Fruit fly (Drosophila melanogaster) whole organism, embryonic: ENCODE measurements around the gene drpr.

Experiments used
- B-H2 ChIP-seq: fragments of 200-800 bp; sonication (Bioruptor generic); optimal IDR thresholded peaks from 2 replicates; lab custom pipeline; 2018; ENCODE audit warnings: missing biosample characterization, mild to moderate bottlenecking, missing genetic modification characterization
- Bteb2 ChIP-seq: fragments of 200-800 bp; sonication (Bioruptor generic); optimal IDR thresholded peaks from 2 replicates; lab custom pipeline; 2016; ENCODE audit warnings: missing biosample characterization, missing genetic modification characterization
- CG10543 ChIP-seq: fragments of 200-800 bp; sonication (Bioruptor generic); optimal IDR thresholded peaks from 3 replicates; lab custom pipeline; 2017; ENCODE audit warnings: missing biosample characterization, mild to moderate bottlenecking, missing genetic modification characterization, moderate library complexity
- CG11093 ChIP-seq: fragments of 200-800 bp; sonication (Bioruptor generic); IDR thresholded peaks from 3 replicates; pipeline ENCODE4 v1.3.6; 2022; ENCODE audit warnings: missing biosample characterization, missing genetic modification characterization
- CG11696 ChIP-seq: fragments of 200-800 bp; sonication (Bioruptor generic); IDR thresholded peaks from 2 replicates; pipeline ENCODE4 v1.3.6; 2022; ENCODE audit warnings: missing biosample characterization, missing genetic modification characterization
- CG13287 ChIP-seq: fragments of 200-800 bp; sonication (Bioruptor generic); IDR thresholded peaks from 2 replicates; pipeline ENCODE4 v1.3.6; 2022; ENCODE audit warnings: missing biosample characterization, missing genetic modification characterization; ENCODE audit not compliant: partially characterized antibody
- CG15696 ChIP-seq: fragments of 200-800 bp; sonication (Bioruptor generic); optimal IDR thresholded peaks from 2 replicates; lab custom pipeline; 2019; ENCODE audit warnings: missing biosample characterization, mild to moderate bottlenecking, missing genetic modification characterization, moderate library complexity
- CG1603 ChIP-seq: fragments of 200-800 bp; sonication (Bioruptor generic); optimal IDR thresholded peaks from 2 replicates; lab custom pipeline; 2019; ENCODE audit warnings: missing biosample characterization, mild to moderate bottlenecking, missing genetic modification characterization, moderate library complexity
- CG2712 ChIP-seq: fragments of 200-800 bp; optimal IDR thresholded peaks from 3 replicates; lab custom pipeline; 2019; ENCODE audit warnings: missing biosample characterization, mild to moderate bottlenecking, missing genetic modification characterization, moderate library complexity
- CG30431 ChIP-seq: fragments of 200-800 bp; sonication (Bioruptor generic); optimal IDR thresholded peaks from 2 replicates; lab custom pipeline; 2017; ENCODE audit warnings: missing biosample characterization, missing genetic modification characterization
- CG32767 ChIP-seq: fragments of 200-800 bp; sonication (Bioruptor generic); IDR thresholded peaks from 2 replicates; pipeline ENCODE4 v1.3.6; 2022; ENCODE audit warnings: missing biosample characterization, missing genetic modification characterization
- CG3281 ChIP-seq: fragments of 200-800 bp; sonication (Bioruptor generic); optimal IDR thresholded peaks from 3 replicates; lab custom pipeline; 2017; ENCODE audit warnings: missing biosample characterization, mild to moderate bottlenecking, missing genetic modification characterization
- CG34224 ChIP-seq: fragments of 200-800 bp; sonication (Bioruptor generic); IDR thresholded peaks from 3 replicates; pipeline ENCODE4 v1.3.6; 2022; ENCODE audit warnings: missing biosample characterization, missing genetic modification characterization; ENCODE audit not compliant: partially characterized antibody
- CG3726 ChIP-seq: fragments of 200-800 bp; sonication (Bioruptor generic); IDR thresholded peaks from 3 replicates; pipeline ENCODE4, ENCODE4 v1.3.6; 2022; ENCODE audit warnings: missing biosample characterization, missing genetic modification characterization
- CG5180 ChIP-seq: fragments of 200-800 bp; sonication (Bioruptor generic); optimal IDR thresholded peaks from 3 replicates; lab custom pipeline; 2017; ENCODE audit warnings: missing biosample characterization, missing genetic modification characterization, mild to moderate bottlenecking, moderate library complexity, missing genetic modification reagents
- CG6175 ChIP-seq: fragments of 200-800 bp; sonication (Bioruptor generic); IDR thresholded peaks from 3 replicates; pipeline ENCODE4 v1.3.6; 2022; ENCODE audit warnings: missing biosample characterization, missing genetic modification characterization
- CG6813 ChIP-seq: fragments of 200-800 bp; sonication (Bioruptor generic); optimal IDR thresholded peaks from 2 replicates; lab custom pipeline; 2017; ENCODE audit warnings: missing biosample characterization, missing genetic modification characterization, mild to moderate bottlenecking, moderate library complexity, missing genetic modification reagents
- CG7839 ChIP-seq: fragments of 200-800 bp; sonication (Bioruptor generic); optimal IDR thresholded peaks from 3 replicates; lab custom pipeline; 2018; ENCODE audit warnings: missing biosample characterization, mild to moderate bottlenecking, missing genetic modification characterization, moderate library complexity
- CG7963 ChIP-seq: fragments of 200-800 bp; sonication (Bioruptor generic); IDR thresholded peaks from 3 replicates; pipeline ENCODE4 v1.3.6; 2022; ENCODE audit warnings: missing biosample characterization, missing genetic modification characterization; ENCODE audit not compliant: partially characterized antibody
- CG8281 ChIP-seq: fragments of 200-800 bp; sonication (Bioruptor generic); optimal IDR thresholded peaks from 2 replicates; lab custom pipeline; 2018; ENCODE audit warnings: missing biosample characterization, mild to moderate bottlenecking, missing genetic modification characterization, moderate library complexity
- CG8765 ChIP-seq: fragments of 200-800 bp; sonication (Bioruptor generic); IDR thresholded peaks from 2 replicates; pipeline ENCODE4 v1.3.6; 2022; ENCODE audit warnings: missing biosample characterization, missing genetic modification characterization
- CG9609 ChIP-seq: fragments of 200-800 bp; sonication (Bioruptor generic); optimal IDR thresholded peaks from 3 replicates; lab custom pipeline; 2016; ENCODE audit warnings: missing biosample characterization, missing genetic modification characterization
- Chrac-16 ChIP-seq: fragments of 200-800 bp; sonication (Bioruptor generic); optimal IDR thresholded peaks from 3 replicates; lab custom pipeline; 2016; ENCODE audit warnings: missing biosample characterization, missing genetic modification characterization
- D ChIP-seq, 2 experiments: fragments of 200-800 bp in 1 of 2; fragments of >200 bp in 1 of 2; sonication (Bioruptor generic) in 1 of 2; optimal IDR thresholded peaks; 2 replicates in 1 of 2; 3 replicates in 1 of 2; lab custom pipeline; 2017; ENCODE audit warnings: mild to moderate bottlenecking in 1 of 2, missing biosample characterization in 1 of 2, missing genetic modification characterization in 1 of 2, missing genetic modification reagents in 1 of 2
- Dll ChIP-seq: fragments of 200-800 bp; sonication (Bioruptor generic); IDR thresholded peaks from 4 replicates; pipeline ENCODE4 v1.3.6; 2022; ENCODE audit warnings: missing biosample characterization, missing genetic modification characterization; ENCODE audit not compliant: partially characterized antibody
- Dp ChIP-seq: fragments of 200-800 bp; sonication (Bioruptor generic); optimal IDR thresholded peaks from 2 replicates; lab custom pipeline; 2018; ENCODE audit warnings: missing biosample characterization, mild to moderate bottlenecking, missing genetic modification characterization, moderate library complexity
- E2f2 ChIP-seq: fragments of 200-800 bp; sonication (Bioruptor generic); IDR thresholded peaks from 2 replicates; pipeline ENCODE4 v1.3.6; 2022; ENCODE audit warnings: missing biosample characterization, missing genetic modification characterization
- HLH4C ChIP-seq: fragments of 200-800 bp; sonication (Bioruptor generic); IDR thresholded peaks from 3 replicates; pipeline ENCODE4 v1.3.6; 2022; ENCODE audit warnings: missing biosample characterization, missing genetic modification characterization; ENCODE audit not compliant: partially characterized antibody
- Jarid2 ChIP-seq: fragments of 200-800 bp; sonication (Bioruptor generic); optimal IDR thresholded peaks from 3 replicates; lab custom pipeline; 2017; ENCODE audit warnings: mild to moderate bottlenecking, missing biosample characterization, missing genetic modification reagents, missing genetic modification characterization
- MESR4 ChIP-seq: fragments of 200-800 bp; sonication (Bioruptor generic); optimal IDR thresholded peaks from 2 replicates; lab custom pipeline; 2018; ENCODE audit warnings: missing biosample characterization, mild to moderate bottlenecking, missing genetic modification characterization, moderate library complexity
- NC2α ChIP-seq: fragments of 200-800 bp; sonication (Bioruptor generic); optimal IDR thresholded peaks from 2 replicates; lab custom pipeline; 2016; ENCODE audit warnings: missing biosample characterization, missing genetic modification characterization
- Sox102F ChIP-seq: fragments of 200-800 bp; sonication (Bioruptor generic); optimal IDR thresholded peaks from 2 replicates; lab custom pipeline; 2018; ENCODE audit warnings: missing biosample characterization, mild to moderate bottlenecking, missing genetic modification characterization, moderate library complexity
- aop ChIP-seq: fragments of 200-800 bp; sonication (Bioruptor generic); IDR thresholded peaks from 2 replicates; pipeline ENCODE4 v1.3.6; 2022; ENCODE audit warnings: missing biosample characterization, missing genetic modification characterization
- ash1 ChIP-seq: fragments of 200-800 bp; sonication (Bioruptor generic); optimal IDR thresholded peaks from 2 replicates; lab custom pipeline; 2018; ENCODE audit warnings: missing biosample characterization, mild to moderate bottlenecking, missing genetic modification characterization
- br ChIP-seq: fragments of >200 bp; optimal IDR thresholded peaks from 2 replicates; lab custom pipeline; 2017
- chinmo ChIP-seq: fragments of 200-800 bp; sonication (Bioruptor generic); IDR thresholded peaks from 4 replicates; pipeline ENCODE4 v1.3.6; 2022; ENCODE audit warnings: missing biosample characterization, missing genetic modification characterization; ENCODE audit not compliant: partially characterized antibody
- croc ChIP-seq: fragments of 200-800 bp; sonication (Bioruptor generic); conservative IDR thresholded peaks from 3 replicates; pipeline ENCODE4 v1.3.6; 2022; ENCODE audit warnings: missing biosample characterization, missing genetic modification characterization
- grn ChIP-seq: fragments of 200-800 bp; sonication (Bioruptor generic); optimal IDR thresholded peaks from 3 replicates; lab custom pipeline; 2017; ENCODE audit warnings: missing biosample characterization, missing genetic modification characterization
- hb ChIP-seq: fragments of 200-800 bp; sonication (Bioruptor generic); IDR thresholded peaks from 3 replicates; pipeline ENCODE4 v1.3.6; 2022; ENCODE audit warnings: missing biosample characterization, missing genetic modification characterization; ENCODE audit not compliant: partially characterized antibody
- maf-S ChIP-seq: fragments of 200-800 bp; sonication (Bioruptor generic); optimal IDR thresholded peaks from 2 replicates; lab custom pipeline; 2016; ENCODE audit warnings: missing biosample characterization, missing genetic modification characterization
- peb ChIP-seq: fragments of 200-800 bp; sonication (Bioruptor generic); IDR thresholded peaks from 2 replicates; pipeline ENCODE4 v1.3.6; 2022; ENCODE audit warnings: missing biosample characterization, missing genetic modification characterization
- pum ChIP-seq: fragments of 200-800 bp; sonication (Bioruptor generic); optimal IDR thresholded peaks from 2 replicates; lab custom pipeline; 2016; ENCODE audit warnings: missing biosample characterization, missing genetic modification characterization
- pzg ChIP-seq: fragments of 200-800 bp; sonication (Bioruptor generic); optimal IDR thresholded peaks from 3 replicates; lab custom pipeline; 2018; ENCODE audit warnings: missing biosample characterization, mild to moderate bottlenecking, missing genetic modification characterization, moderate library complexity
- ro ChIP-seq: fragments of 200-800 bp; sonication (Bioruptor generic); IDR thresholded peaks from 2 replicates; pipeline ENCODE4 v1.3.6; 2022; ENCODE audit warnings: missing biosample characterization, missing genetic modification characterization
- schlank ChIP-seq: fragments of 200-800 bp; sonication (Bioruptor generic); optimal IDR thresholded peaks from 2 replicates; lab custom pipeline; 2018; ENCODE audit warnings: missing biosample characterization, mild to moderate bottlenecking, missing genetic modification characterization
- sob ChIP-seq: fragments of 200-800 bp; sonication (Bioruptor generic); IDR thresholded peaks from 2 replicates; pipeline ENCODE4 v1.3.6; 2022; ENCODE audit warnings: missing biosample characterization, missing genetic modification characterization
- ttk ChIP-seq: fragments of 200-800 bp; sonication (Bioruptor generic); IDR thresholded peaks from 2 replicates; pipeline ENCODE4 v2.1.2; 2022; ENCODE audit warnings: missing biosample characterization, missing genetic modification characterization
- unpg ChIP-seq: fragments of 200-800 bp; sonication (Bioruptor generic); optimal IDR thresholded peaks from 3 replicates; lab custom pipeline; 2018; ENCODE audit warnings: missing biosample characterization, mild to moderate bottlenecking, missing genetic modification characterization, moderate library complexity
- usp ChIP-seq: fragments of >200 bp; optimal IDR thresholded peaks from 2 replicates; lab custom pipeline; 2017; ENCODE audit warnings: missing biosample characterization, missing genetic modification characterization
- vfl ChIP-seq: fragments of 200-800 bp; sonication (Bioruptor generic); optimal IDR thresholded peaks from 2 replicates; lab custom pipeline; 2016; ENCODE audit warnings: missing biosample characterization, missing genetic modification characterization

drpr gene

dm6 chr3L:1756143-1756542 lies 25.2 kb upstream of the drpr start, which contains the start of gene CG8001 (continued):
- TF ChIP-seq br, result no peak
- peak; percentile 65; the same call in 1 of the 3 replicates for TF ChIP-seq hb (GFP tag; lab: Robert Waterston, UW)
- TF ChIP-seq unpg (GFP tag; lab: Kevin White, UChicago), result no peak
- no peak for TF ChIP-seq CG11093
- no peak for TF ChIP-seq CG9609
- no peak for TF ChIP-seq CG30431
- TF ChIP-seq Dp (GFP tag; lab: Kevin White, UChicago), result peak; percentile 90
- TF ChIP-seq pum (GFP tag; lab: Kevin White, UChicago), result no peak
- TF ChIP-seq CG5180 (GFP tag; lab: Kevin White, UChicago), result no peak
- no peak for TF ChIP-seq CG6813 (GFP tag; lab: Kevin White, UChicago)
- TF ChIP-seq pzg (GFP tag; lab: Kevin White, UChicago), result peak; percentile 45
- TF ChIP-seq schlank (tag; lab: Kevin White, UChicago), result no peak
- no peak for TF ChIP-seq B-H2 (GFP tag; lab: Kevin White, UChicago)
- no peak for TF ChIP-seq Sox102F
- no peak for TF ChIP-seq ttk (GFP tag; lab: Robert Waterston, UW)
- no peak for TF ChIP-seq CG3726 (GFP tag; lab: Robert Waterston, UW)
- no peak for TF ChIP-seq ash1 (GFP tag; lab: Kevin White, UChicago)
- TF ChIP-seq CG2712 (tag; lab: Kevin White, UChicago), result no peak
- no peak for TF ChIP-seq CG10543
- peak; percentile 31; the same call in 1 of the 2 replicates for TF ChIP-seq sob
- peak; percentile 40; the same call in 1 of the 3 replicates for TF ChIP-seq CG7963 (GFP tag; lab: Robert Waterston, UW)
- TF ChIP-seq CG8281 (tag; lab: Kevin White, UChicago), result no peak
- peak; percentile 31 for TF ChIP-seq grn (GFP tag; lab: Kevin White, UChicago)
- no peak for TF ChIP-seq Chrac-16 (GFP tag; lab: Kevin White, UChicago)
- peak; percentile 61 for TF ChIP-seq HLH4C (GFP tag; lab: Robert Waterston, UW)
- TF ChIP-seq CG8765, result no peak
- TF ChIP-seq CG3281, result no peak
- no peak for TF ChIP-seq CG11696 (GFP tag; lab: Robert Waterston, UW)
- TF ChIP-seq ro (GFP tag; lab: Robert Waterston, UW), result no peak
- TF ChIP-seq CG6175 (GFP tag; lab: Robert Waterston, UW), result no peak
- TF ChIP-seq aop (GFP tag; lab: Robert Waterston, UW), result no peak
- TF ChIP-seq E2f2 (GFP tag; lab: Robert Waterston, UW), result peak; percentile 94
- no peak for TF ChIP-seq Bteb2 (GFP tag; lab: Kevin White, UChicago)
- no peak for TF ChIP-seq vfl (GFP tag; lab: Kevin White, UChicago)
- peak; percentile 6 for TF ChIP-seq MESR4 (GFP tag; lab: Kevin White, UChicago)
- TF ChIP-seq CG34224 (GFP tag; lab: Robert Waterston, UW), result peak; percentile 56; the same call in 2 of the 3 replicates
- TF ChIP-seq chinmo (GFP tag; lab: Robert Waterston, UW), result no peak
- TF ChIP-seq CG15696, result no peak
- TF ChIP-seq peb (GFP tag; lab: Robert Waterston, UW), result no peak
- TF ChIP-seq CG32767, result no peak
- no peak for TF ChIP-seq D (optimal IDR thresholded peaks at IDR 0.05; lab: Kevin White, UChicago)
- TF ChIP-seq D (GFP tag; optimal IDR thresholded peaks at IDR 0.05; lab: Kevin White, UChicago), result no peak
- no peak for TF ChIP-seq Jarid2 (GFP tag; lab: Kevin White, UChicago)
- TF ChIP-seq CG13287, result peak; percentile 72
- no peak for TF ChIP-seq CG1603
- no peak for TF ChIP-seq NC2α (GFP tag; lab: Kevin White, UChicago)
- TF ChIP-seq usp (GFP tag; lab: Kevin White, UChicago), result no peak
- TF ChIP-seq maf-S (GFP tag; lab: Kevin White, UChicago), result no peak
- no peak for TF ChIP-seq croc (GFP tag; lab: Robert Waterston, UW)
- no peak for TF ChIP-seq CG7839 (tag; lab: Kevin White, UChicago)
- TF ChIP-seq Dll (GFP tag; lab: Robert Waterston, UW), result peak; percentile 61; the same call in 3 of the 4 replicates
